Worm (Caenorhabditis elegans) whole organism, L4/young adult: ENCODE measurements around the gene C08B6.11.

Experiments used
- W03F9.2 ChIP-seq: fragments of 150-350 bp; optimal IDR thresholded peaks from 2 replicates; lab custom pipeline; 2014; ENCODE audit warnings: missing biosample characterization, missing genetic modification characterization
- dao-5 ChIP-seq: sonication (generic microtip); optimal IDR thresholded peaks from 2 replicates; lab custom pipeline; 2016; ENCODE audit warnings: missing genotype, missing genetic modification characterization, moderate library complexity, missing compliant biosample characterization
- him-1 ChIP-seq: sonication (generic microtip); optimal IDR thresholded peaks from 2 replicates; lab custom pipeline; 2016; ENCODE audit warnings: missing genotype, missing genetic modification reagents, missing genetic modification characterization, missing compliant biosample characterization

DNA sequence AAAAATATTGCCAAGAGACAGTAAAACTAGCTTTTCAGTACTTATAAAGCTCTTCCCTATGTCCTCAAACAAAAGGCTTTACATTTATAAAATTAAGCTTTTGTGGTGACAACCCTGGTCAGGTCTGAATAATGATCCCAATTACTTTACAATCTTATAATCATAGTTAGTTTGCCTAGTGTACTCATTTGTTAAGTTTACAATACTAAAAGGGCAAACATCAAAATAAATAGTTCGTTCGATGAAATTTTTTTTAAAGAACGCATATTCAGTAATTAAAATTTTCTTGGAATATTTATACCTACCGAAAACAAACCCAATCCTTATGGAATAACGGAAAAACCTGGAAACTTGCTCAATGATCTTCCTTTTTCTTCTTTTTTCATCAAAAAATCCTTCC lies 48.7 kb upstream of the C08B6.11 start:
- TF ChIP-seq him-1 (tag; lab: Kevin White, UChicago), result no peak
- TF ChIP-seq dao-5 (tag; lab: Kevin White, UChicago), result no peak
- TF ChIP-seq W03F9.2 (tag; lab: Kevin White, UChicago), result no peak
